Fruit fly (Drosophila melanogaster) Kc167 (cell line): ENCODE data around the gene be.
A peak's percentile ranks its signal among the peaks of the same experiment; 100 is the strongest.

ENCODE experiments used
- Myc ChIP-seq: fragments of >200 bp; optimal IDR thresholded peaks from 2 replicates; lab custom pipeline; 2017; ENCODE audit warnings: missing external identifiers
- Sin3A ChIP-seq: fragments of >200 bp; optimal IDR thresholded peaks from 2 replicates; lab custom pipeline; 2018; ENCODE audit warnings: missing external identifiers
- h ChIP-seq: fragments of >200 bp; optimal IDR thresholded peaks from 3 replicates; lab custom pipeline; 2018; ENCODE audit warnings: missing external identifiers
- insv ChIP-seq: fragments of >200 bp; optimal IDR thresholded peaks from 3 replicates; lab custom pipeline; 2018; ENCODE audit warnings: missing external identifiers
- psq ChIP-seq: fragments of >200 bp; optimal IDR thresholded peaks from 2 replicates; lab custom pipeline; 2017; ENCODE audit warnings: missing external identifiers
- ttk ChIP-seq: sonication (Bioruptor generic); optimal IDR thresholded peaks from 2 replicates; lab custom pipeline; 2017; ENCODE audit warnings: missing external identifiers

The be gene

DNA sequence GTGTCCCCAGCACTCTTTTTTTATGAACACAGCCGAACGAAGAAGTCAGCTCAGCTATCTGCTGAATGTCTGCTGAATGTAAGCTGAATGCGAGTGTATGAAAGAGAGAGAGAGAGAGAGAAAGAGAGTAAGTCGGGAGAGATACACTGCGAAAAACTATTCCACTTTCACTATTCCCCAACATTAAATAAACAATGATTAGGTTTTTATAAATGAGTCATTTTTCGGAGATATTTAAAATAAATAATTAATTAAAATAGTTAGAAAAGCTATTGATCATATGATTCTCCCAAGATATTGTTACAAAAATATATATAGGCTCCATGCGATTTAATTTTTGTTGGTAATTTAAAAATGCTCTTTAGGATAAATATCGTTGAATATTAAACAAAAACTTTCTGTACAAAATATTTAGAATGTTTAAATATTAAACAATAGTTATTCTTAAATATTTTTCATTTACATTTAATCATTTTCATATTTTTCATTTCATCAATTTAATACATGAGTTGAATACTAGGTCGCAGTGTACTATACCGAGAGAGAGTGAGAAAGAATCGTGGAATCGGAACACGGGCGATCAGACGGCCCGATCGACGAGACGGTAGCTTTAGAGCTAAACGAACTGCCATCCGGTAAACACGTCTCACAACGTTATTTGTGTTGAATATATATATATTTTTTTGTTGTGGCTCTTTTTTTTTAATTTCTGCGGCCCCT is at the start of gene be:
be (plus strand) TSS at position 611 of the 720 bp plus-strand sequence.
- no peak for TF ChIP-seq ttk (lab: Kevin White, UChicago)
- TF ChIP-seq h: no peak
- TF ChIP-seq psq: no peak
- no peak for TF ChIP-seq insv (lab: Kevin White, UChicago)
- no peak for TF ChIP-seq Myc (lab: Kevin White, UChicago)

DNA sequence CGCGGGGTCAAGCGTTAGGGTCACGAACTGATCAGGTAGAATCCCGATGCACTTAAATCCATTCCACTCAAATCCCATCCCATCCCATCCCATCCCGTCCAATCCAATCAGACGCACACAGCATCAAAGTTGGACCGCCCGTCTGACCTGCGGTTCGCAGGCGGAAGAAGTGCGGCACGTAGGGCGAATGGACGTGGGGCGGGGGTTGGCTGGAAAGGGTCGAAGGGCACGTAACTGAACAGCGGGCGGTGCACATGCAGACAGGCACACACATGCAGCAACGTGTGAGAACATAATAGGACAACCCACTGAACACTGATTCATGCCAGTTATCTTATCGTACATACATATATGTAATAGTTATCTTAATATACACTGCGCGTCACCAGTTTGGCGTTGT is 4.8 kb upstream of the be start:
- no peak for TF ChIP-seq ttk (lab: Kevin White, UChicago)
- no peak for TF ChIP-seq Myc (lab: Kevin White, UChicago)
- TF ChIP-seq insv (lab: Kevin White, UChicago): no peak
- no peak for TF ChIP-seq h
- no peak for TF ChIP-seq Sin3A (lab: Kevin White, UChicago)
- TF ChIP-seq psq: no peak

dm6 chrX:15021021-15021477 is 3.2 kb upstream of the be start:
- TF ChIP-seq h: no peak
- no peak for TF ChIP-seq ttk (lab: Kevin White, UChicago)
- TF ChIP-seq psq: peak; percentile 49

DNA sequence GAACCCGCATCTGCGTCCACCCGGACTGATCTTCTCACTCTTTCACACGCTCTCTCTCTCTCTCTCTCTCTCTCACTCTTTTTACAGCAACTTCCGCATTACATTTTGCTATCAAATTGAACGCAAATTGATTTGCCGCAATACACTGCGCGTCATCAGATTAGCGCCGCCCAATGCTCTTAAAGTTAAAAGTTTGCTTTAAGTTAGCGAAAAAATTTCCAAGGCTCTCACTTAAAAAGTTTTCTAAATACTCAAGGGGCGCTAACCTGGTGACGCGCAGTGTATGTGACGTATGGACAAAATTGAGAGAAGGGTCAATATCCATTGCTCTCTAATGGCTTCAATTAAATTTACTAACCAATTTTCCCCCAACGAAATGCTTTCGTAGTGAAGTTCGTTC is 2.0 kb upstream of the be start:
- TF ChIP-seq Sin3A (lab: Kevin White, UChicago): no peak
- no peak for TF ChIP-seq h
- TF ChIP-seq insv (lab: Kevin White, UChicago): no peak
- no peak for TF ChIP-seq ttk (lab: Kevin White, UChicago)
- TF ChIP-seq Myc (lab: Kevin White, UChicago): no peak
- no peak for TF ChIP-seq psq

DNA sequence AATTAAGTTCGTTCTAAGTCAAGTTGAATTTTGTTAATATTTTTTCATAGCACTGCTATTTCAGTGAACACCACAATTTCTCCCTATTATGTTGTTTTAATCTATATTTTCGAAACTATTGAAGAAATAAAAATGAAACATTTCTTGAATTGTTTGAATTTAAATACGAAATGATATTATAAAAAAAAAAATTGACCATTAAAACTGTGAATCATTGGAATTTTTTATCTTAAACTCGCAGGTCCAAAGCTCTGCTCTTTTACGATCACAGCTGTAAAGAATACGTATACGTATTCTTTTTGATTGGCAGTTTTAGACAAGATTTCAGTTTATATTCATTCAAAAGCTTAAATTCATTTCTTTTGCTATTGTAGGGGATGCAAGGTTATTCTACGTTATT is 841 bp upstream of the be start:
- TF ChIP-seq Sin3A (lab: Kevin White, UChicago): no peak
- no peak for TF ChIP-seq ttk (lab: Kevin White, UChicago)
- TF ChIP-seq psq: no peak
- no peak for TF ChIP-seq insv (lab: Kevin White, UChicago)
- TF ChIP-seq h: no peak
- no peak for TF ChIP-seq Myc (lab: Kevin White, UChicago)

dm6 chrX:15024728-15025127 is 492 bp downstream of the be start:
- TF ChIP-seq h (no peak), Sin3A (lab: Kevin White, UChicago) (no peak), insv (lab: Kevin White, UChicago) (no peak), Myc (lab: Kevin White, UChicago) (no peak), psq (no peak)

DNA sequence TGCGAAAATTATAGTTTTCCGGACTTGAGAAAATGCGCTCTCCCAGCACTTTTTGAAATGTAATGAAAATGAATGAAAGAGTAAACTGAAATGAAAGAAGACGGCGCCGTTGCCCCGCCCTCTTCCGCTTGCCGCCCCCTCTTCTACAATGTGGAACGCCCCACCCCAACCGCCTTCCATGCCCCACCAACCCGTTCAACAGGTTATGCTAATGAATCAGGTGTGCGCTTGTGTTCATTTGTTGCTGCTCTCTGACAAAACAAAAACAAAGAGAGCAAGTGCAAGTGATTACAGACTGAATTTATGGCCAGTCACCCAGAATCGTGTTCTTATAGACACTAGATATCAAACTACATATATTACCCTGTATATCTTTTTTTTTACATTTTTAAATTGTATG is 1.5 kb downstream of the be start:
- no peak for TF ChIP-seq ttk (lab: Kevin White, UChicago)

DNA sequence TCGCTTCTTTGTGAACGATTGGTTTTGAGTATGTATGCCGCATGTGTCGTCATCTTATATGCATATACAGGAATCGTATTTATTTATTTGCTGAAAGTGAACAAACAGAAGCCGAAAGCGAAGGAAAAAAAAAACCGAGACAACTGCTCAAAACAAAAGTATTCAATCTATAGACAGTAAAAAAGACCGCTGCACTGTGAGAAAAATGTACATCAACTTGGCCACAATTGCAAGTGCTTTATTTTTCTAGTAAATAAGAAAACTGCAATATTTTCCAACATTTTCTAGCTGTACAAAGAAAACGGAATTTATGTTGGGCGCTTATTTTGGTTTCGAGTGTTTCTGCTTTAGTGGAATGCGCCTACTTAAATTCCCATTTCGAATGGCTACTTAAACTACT is 2.7 kb downstream of the be start:
- no peak for TF ChIP-seq Sin3A (lab: Kevin White, UChicago)
- TF ChIP-seq ttk (lab: Kevin White, UChicago): no peak

dm6 chrX:15028152-15028551 is 3.9 kb downstream of the be start:
- TF ChIP-seq Myc (lab: Kevin White, UChicago): no peak
- no peak for TF ChIP-seq psq
- no peak for TF ChIP-seq insv (lab: Kevin White, UChicago)
- no peak for TF ChIP-seq ttk (lab: Kevin White, UChicago)
- TF ChIP-seq h: no peak
- no peak for TF ChIP-seq Sin3A (lab: Kevin White, UChicago)

DNA sequence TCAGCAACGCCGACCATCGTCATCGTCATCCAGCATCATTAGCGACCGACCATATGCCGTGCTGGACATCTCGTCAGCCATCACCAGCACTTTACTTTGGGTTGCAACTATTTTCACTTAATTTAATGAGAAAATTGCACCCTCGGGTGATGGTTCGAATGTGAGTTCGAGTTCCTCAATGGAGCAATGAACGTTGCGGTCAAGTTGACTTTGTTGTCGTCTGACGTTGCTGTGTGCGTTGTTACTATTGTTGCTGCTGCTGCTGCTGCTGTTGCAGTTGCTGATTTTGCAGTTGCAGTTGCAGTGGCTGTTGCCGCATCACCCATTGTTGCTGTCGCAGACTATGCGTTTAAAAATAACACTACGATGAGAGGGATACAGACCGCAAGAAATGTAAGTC is 5.6 kb downstream of the be start:
- TF ChIP-seq ttk (lab: Kevin White, UChicago): no peak
- no peak for TF ChIP-seq Sin3A (lab: Kevin White, UChicago)
- no peak for TF ChIP-seq Myc (lab: Kevin White, UChicago)
- no peak for TF ChIP-seq h
- no peak for TF ChIP-seq psq
- no peak for TF ChIP-seq insv (lab: Kevin White, UChicago)

- TF ChIP-seq insv (lab: Kevin White, UChicago): no peak
- no peak for TF ChIP-seq Myc (lab: Kevin White, UChicago)
- no peak for TF ChIP-seq Sin3A (lab: Kevin White, UChicago)
- no peak for TF ChIP-seq h
- TF ChIP-seq psq: no peak
- no peak for TF ChIP-seq ttk (lab: Kevin White, UChicago)
Measured at dm6 chrX:15042499-15042898, 18.3 kb downstream of the be start.

- TF ChIP-seq Myc (lab: Kevin White, UChicago) (no peak), insv (lab: Kevin White, UChicago) (no peak), psq (no peak), Sin3A (lab: Kevin White, UChicago) (no peak), ttk (lab: Kevin White, UChicago) (no peak), h (no peak)
Measured at dm6 chrX:15043013-15043699, 18.9 kb downstream of the be start.

dm6 chrX:15043700-15044225 is 19.5 kb downstream of the be start, which contains the start of gene CG5541:
Gene CG5541 (plus strand): TSS chrX:15044123.
- TF ChIP-seq insv (lab: Kevin White, UChicago) (no peak), ttk (lab: Kevin White, UChicago) (no peak), Sin3A (lab: Kevin White, UChicago) (no peak), Myc (lab: Kevin White, UChicago) (no peak), h (no peak), psq (no peak)
